Fruit fly (Drosophila melanogaster) S2 (cell line): ENCODE results near the gene CG31975.

Experiments used
- CG8478 ChIP-seq: fragments of >200 bp; optimal IDR thresholded peaks from 2 replicates; lab custom pipeline; 2018
- CTCF ChIP-seq, 2 experiments: fragments of >200 bp; optimal IDR thresholded peaks; 2 replicates each; lab custom pipeline; 2018

DNA sequence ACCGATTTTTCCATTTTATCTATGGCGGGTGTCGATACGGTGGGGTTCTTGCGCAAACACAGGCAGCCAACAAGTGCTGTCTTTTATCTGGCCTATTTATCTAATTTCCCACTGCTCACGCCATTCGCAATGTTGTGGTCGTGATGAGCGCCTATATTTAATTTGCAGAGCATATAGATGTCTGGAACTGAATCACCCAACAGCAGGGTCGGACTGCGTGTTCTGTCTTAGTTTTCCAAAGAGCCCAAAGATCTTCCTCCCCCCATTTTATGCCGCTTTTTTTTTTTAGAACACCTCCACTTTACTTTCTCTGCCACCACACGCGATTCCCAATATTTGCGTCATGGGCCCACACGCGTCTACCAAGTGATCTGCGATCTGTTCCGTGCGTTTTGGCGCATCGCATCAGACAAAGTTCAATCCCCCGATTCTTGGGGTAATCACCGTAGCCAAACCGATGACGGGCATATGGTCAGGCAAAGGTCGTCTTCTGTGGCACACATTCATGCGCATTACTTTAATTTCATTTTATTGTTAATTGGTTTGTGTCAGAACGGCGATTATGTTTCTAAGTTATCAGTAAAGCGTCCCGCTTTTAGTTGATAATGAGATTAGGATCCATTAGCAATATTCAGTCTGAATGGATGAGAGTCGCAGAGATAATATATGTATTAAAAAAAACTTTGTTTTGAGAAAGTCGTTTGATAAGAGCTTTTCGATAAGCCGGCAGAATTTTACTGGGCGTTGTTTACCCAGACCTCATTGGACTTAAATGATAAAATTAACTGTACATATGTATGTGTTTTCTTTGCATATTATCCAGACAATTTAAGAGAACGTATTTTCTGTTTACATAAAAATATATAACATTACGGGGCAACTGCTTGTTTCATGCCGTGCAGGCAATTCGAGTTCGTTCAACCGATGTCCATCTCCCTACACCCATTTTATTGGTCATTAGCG lies 3.8 kb downstream of the CG31975 start:
- TF ChIP-seq CG8478 (lab: Kevin White, UChicago): no peak
- no peak for TF ChIP-seq CTCF (optimal IDR thresholded peaks at IDR 0.05; lab: Kevin White, UChicago)
